Worm (Caenorhabditis elegans) whole organism, late embryonic: ENCODE results near the gene Y69H2.1.

Experiments used
- C38D4.7 ChIP-seq: fragments of 200-800 bp; sonication (Bioruptor generic); optimal IDR thresholded peaks from 2 replicates; lab custom pipeline; 2018; ENCODE audit warnings: mild to moderate bottlenecking, missing genetic modification characterization, moderate library complexity, missing compliant biosample characterization
- T23F11.4 ChIP-seq: fragments of 200-800 bp; sonication (Bioruptor generic); optimal IDR thresholded peaks from 2 replicates; lab custom pipeline; 2018; ENCODE audit warnings: mild to moderate bottlenecking, missing genetic modification characterization, missing compliant biosample characterization
- ceh-18 ChIP-seq: sonication (generic microtip); optimal IDR thresholded peaks from 2 replicates; lab custom pipeline; 2016; ENCODE audit warnings: missing genetic modification characterization, missing compliant biosample characterization
- ceh-19 ChIP-seq: fragments of 200-800 bp; sonication (Bioruptor generic); optimal IDR thresholded peaks from 2 replicates; lab custom pipeline; 2018; ENCODE audit warnings: mild to moderate bottlenecking, missing genetic modification characterization, missing compliant biosample characterization
- ceh-2 ChIP-seq: sonication (generic microtip); optimal IDR thresholded peaks from 2 replicates; lab custom pipeline; 2016; ENCODE audit warnings: missing genotype, missing genetic modification characterization, missing compliant biosample characterization
- ceh-31 ChIP-seq: sonication (generic microtip); optimal IDR thresholded peaks from 2 replicates; lab custom pipeline; 2016; ENCODE audit warnings: missing genetic modification characterization, missing compliant biosample characterization
- ceh-34 ChIP-seq: sonication (generic microtip); optimal IDR thresholded peaks from 2 replicates; lab custom pipeline; 2016; ENCODE audit warnings: mild to moderate bottlenecking, missing genetic modification characterization, missing compliant biosample characterization
- ceh-48 ChIP-seq: sonication (generic microtip); optimal IDR thresholded peaks from 2 replicates; lab custom pipeline; 2016; ENCODE audit warnings: missing genetic modification characterization, inconsistent platforms, missing compliant biosample characterization
- ceh-6 ChIP-seq: fragments of 200-800 bp; sonication (Bioruptor generic); optimal IDR thresholded peaks from 2 replicates; lab custom pipeline; 2018; ENCODE audit warnings: mild to moderate bottlenecking, missing genetic modification characterization, missing compliant biosample characterization
- ceh-9 ChIP-seq: sonication (generic microtip); optimal IDR thresholded peaks from 2 replicates; lab custom pipeline; 2016; ENCODE audit warnings: mild to moderate bottlenecking, missing genetic modification characterization, inconsistent platforms, missing compliant biosample characterization
- dve-1 ChIP-seq: sonication (generic microtip); optimal IDR thresholded peaks from 2 replicates; lab custom pipeline; 2017; ENCODE audit warnings: antibody characterized with exemption, mild to moderate bottlenecking, missing genetic modification characterization, missing compliant biosample characterization
- elt-2 ChIP-seq: sonication (generic microtip); optimal IDR thresholded peaks from 2 replicates; lab custom pipeline; 2016; ENCODE audit warnings: missing genetic modification reagents, missing genetic modification characterization, missing compliant biosample characterization
- elt-4 ChIP-seq: sonication (generic microtip); optimal IDR thresholded peaks from 2 replicates; lab custom pipeline; 2016; ENCODE audit warnings: missing genetic modification characterization, missing compliant biosample characterization
- eyg-1 ChIP-seq: sonication (generic microtip); optimal IDR thresholded peaks from 2 replicates; lab custom pipeline; 2016; ENCODE audit warnings: missing genotype, missing genetic modification characterization, missing compliant biosample characterization
- fax-1 ChIP-seq: sonication (generic microtip); optimal IDR thresholded peaks from 2 replicates; lab custom pipeline; 2016; ENCODE audit warnings: missing genotype, missing genetic modification characterization, missing compliant biosample characterization
- fkh-10 ChIP-seq: fragments of 150-350 bp; optimal IDR thresholded peaks from 2 replicates; lab custom pipeline; 2014; ENCODE audit warnings: missing biosample characterization, missing genetic modification reagents, missing genetic modification characterization
- hlh-13 ChIP-seq: fragments of 200-800 bp; sonication (Bioruptor generic); optimal IDR thresholded peaks from 2 replicates; lab custom pipeline; 2018; ENCODE audit warnings: mild to moderate bottlenecking, missing genetic modification characterization, missing compliant biosample characterization
- hlh-30 ChIP-seq: sonication (generic microtip); optimal IDR thresholded peaks from 2 replicates; lab custom pipeline; 2017; ENCODE audit warnings: antibody characterized with exemption, missing genetic modification characterization, missing compliant biosample characterization; ENCODE audit not compliant: insufficient read depth
- lim-6 ChIP-seq: sonication (generic microtip); optimal IDR thresholded peaks from 2 replicates; lab custom pipeline; 2016; ENCODE audit warnings: missing genetic modification characterization, missing compliant biosample characterization
- lin-11 ChIP-seq: fragments of 200-800 bp; sonication (Bioruptor generic); optimal IDR thresholded peaks from 2 replicates; lab custom pipeline; 2018; ENCODE audit warnings: mild to moderate bottlenecking, missing genetic modification characterization, missing compliant biosample characterization
- mec-3 ChIP-seq: sonication (generic microtip); optimal IDR thresholded peaks from 2 replicates; lab custom pipeline; 2016; ENCODE audit warnings: borderline replicate concordance, missing genetic modification characterization, missing compliant biosample characterization
- pax-1 ChIP-seq: fragments of 150-350 bp; optimal IDR thresholded peaks from 2 replicates; lab custom pipeline; 2014; ENCODE audit warnings: missing biosample characterization, missing genetic modification characterization
- pha-2 ChIP-seq: sonication (generic microtip); optimal IDR thresholded peaks from 2 replicates; lab custom pipeline; 2017; ENCODE audit warnings: mild to moderate bottlenecking, missing genetic modification characterization, missing compliant biosample characterization
- rnt-1 ChIP-seq: sonication (generic microtip); optimal IDR thresholded peaks from 2 replicates; lab custom pipeline; 2016; ENCODE audit warnings: missing genetic modification characterization, missing compliant biosample characterization
- syd-9 ChIP-seq: sonication (generic microtip); optimal IDR thresholded peaks from 2 replicates; lab custom pipeline; 2016; ENCODE audit warnings: mild to moderate bottlenecking, missing genetic modification characterization, moderate library complexity, missing compliant biosample characterization
- ttx-3 ChIP-seq: sonication (generic microtip); optimal IDR thresholded peaks from 2 replicates; lab custom pipeline; 2016; ENCODE audit warnings: missing genetic modification reagents, missing genetic modification characterization, missing compliant biosample characterization
- unc-42 ChIP-seq: sonication (generic microtip); optimal IDR thresholded peaks from 2 replicates; lab custom pipeline; 2016; ENCODE audit warnings: missing genotype, missing genetic modification characterization, missing compliant biosample characterization
- unc-55 ChIP-seq: sonication (generic microtip); optimal IDR thresholded peaks from 2 replicates; lab custom pipeline; 2017; ENCODE audit warnings: missing biosample characterization, missing genetic modification reagents, missing genetic modification characterization
- zip-5 ChIP-seq: sonication (generic microtip); optimal IDR thresholded peaks from 2 replicates; lab custom pipeline; 2016; ENCODE audit warnings: missing genetic modification characterization, missing compliant biosample characterization
- ztf-16 ChIP-seq: sonication (generic microtip); optimal IDR thresholded peaks from 2 replicates; lab custom pipeline; 2017; ENCODE audit warnings: missing genetic modification characterization, missing compliant biosample characterization

The Y69H2.1 gene

ce11 chrV:18637544-18638366 lies 15.4 kb upstream of the Y69H2.1 start:
- TF ChIP-seq hlh-30 (tag; lab: Kevin White, UChicago) = no peak
- peak; percentile 87 for TF ChIP-seq dve-1 (tag; lab: Kevin White, UChicago)
- TF ChIP-seq, all 69 proteins: peak for 1

ce11 chrV:18636248-18636647 lies 13.9 kb upstream of the Y69H2.1 start, which contains the start of gene egas-3:
egas-3 (minus strand) TSS chrV:18636348.
- TF ChIP-seq lin-11 (no peak), syd-9 (tag; lab: Kevin White, UChicago) (no peak), ceh-48 (tag; lab: Kevin White, UChicago) (no peak), mec-3 (tag; lab: Kevin White, UChicago) (no peak), unc-55 (GFP tag; lab: Kevin White, UChicago) (no peak), C38D4.7 (GFP tag; lab: Kevin White, UChicago) (no peak), pax-1 (tag; lab: Kevin White, UChicago) (no peak), ceh-2 (tag; lab: Kevin White, UChicago) (no peak), ceh-31 (tag; lab: Kevin White, UChicago) (no peak), T23F11.4 (no peak), ceh-18 (tag; lab: Kevin White, UChicago) (no peak), ceh-34 (tag; lab: Kevin White, UChicago) (no peak), fax-1 (tag; lab: Kevin White, UChicago) (no peak), elt-2 (tag; lab: Kevin White, UChicago) (no peak), ceh-6 (GFP tag; lab: Kevin White, UChicago) (no peak), elt-4 (tag; lab: Kevin White, UChicago) (no peak), eyg-1 (tag; lab: Kevin White, UChicago) (no peak), unc-42 (tag; lab: Kevin White, UChicago) (no peak)

ce11 chrV:18631966-18632531 lies 9.7 kb upstream of the Y69H2.1 start:
- TF ChIP-seq ztf-16 (no peak), ceh-48 (tag; lab: Kevin White, UChicago) (peak; percentile 46), fkh-10 (GFP tag; lab: Kevin White, UChicago) (no peak), elt-4 (tag; lab: Kevin White, UChicago) (no peak), dve-1 (tag; lab: Kevin White, UChicago) (no peak), ceh-9 (tag; lab: Kevin White, UChicago) (no peak)

ce11 chrV:18628907-18629306 lies 6.5 kb upstream of the Y69H2.1 start:
- TF ChIP-seq ceh-48 (tag; lab: Kevin White, UChicago) (peak; percentile 25), rnt-1 (tag; lab: Kevin White, UChicago) (no peak)
- TF ChIP-seq, all 69 proteins: peak for 1

ce11 chrV:18627445-18627844 lies 5.1 kb upstream of the Y69H2.1 start:
- TF ChIP-seq fax-1 (tag; lab: Kevin White, UChicago) (no peak), zip-5 (tag; lab: Kevin White, UChicago) (no peak), lim-6 (tag; lab: Kevin White, UChicago) (no peak), pha-2 (tag; lab: Kevin White, UChicago) (no peak), lin-11 (no peak), ceh-9 (tag; lab: Kevin White, UChicago) (no peak), elt-2 (tag; lab: Kevin White, UChicago) (no peak), hlh-13 (GFP tag; lab: Kevin White, UChicago) (no peak), ztf-16 (no peak), ttx-3 (tag; lab: Kevin White, UChicago) (no peak), ceh-19 (GFP tag; lab: Kevin White, UChicago) (no peak)
